Worm (Caenorhabditis elegans) whole organism, mixed stage, embryonic: ENCODE measurements around the gene egl-27.

Experiments
- M03D4.4 ChIP-seq: sonication (generic microtip); optimal IDR thresholded peaks from 2 replicates; lab custom pipeline; 2017; ENCODE audit warnings: mild to moderate bottlenecking, missing genetic modification characterization, missing compliant biosample characterization
- bed-3 ChIP-seq: fragments of 200-800 bp; sonication (Bioruptor generic); optimal IDR thresholded peaks from 3 replicates; lab custom pipeline; 2018; ENCODE audit warnings: mild to moderate bottlenecking, missing genetic modification characterization, moderate library complexity, missing compliant biosample characterization
- blmp-1 ChIP-seq: fragments of 150-350 bp; optimal IDR thresholded peaks from 2 replicates; lab custom pipeline; 2014; ENCODE audit warnings: missing biosample characterization, missing genetic modification characterization
- ceh-39 ChIP-seq: fragments of 150-350 bp; optimal IDR thresholded peaks from 2 replicates; lab custom pipeline; 2014; ENCODE audit warnings: missing biosample characterization, missing genetic modification characterization
- ceh-43 ChIP-seq: fragments of 200-800 bp; sonication (Bioruptor generic); optimal IDR thresholded peaks from 2 replicates; lab custom pipeline; 2018; ENCODE audit warnings: mild to moderate bottlenecking, missing genetic modification characterization, moderate library complexity, missing compliant biosample characterization
- ceh-83 ChIP-seq: fragments of 200-800 bp; sonication (Bioruptor generic); optimal IDR thresholded peaks from 2 replicates; lab custom pipeline; 2018; ENCODE audit warnings: mild to moderate bottlenecking, missing genetic modification characterization, missing compliant biosample characterization
- ces-1 ChIP-seq: fragments of 150-350 bp; optimal IDR thresholded peaks from 2 replicates; lab custom pipeline; 2014; ENCODE audit warnings: missing biosample characterization, missing genetic modification reagents, missing genetic modification characterization
- cnd-1 ChIP-seq: fragments of 200-800 bp; sonication (Bioruptor generic); optimal IDR thresholded peaks from 2 replicates; lab custom pipeline; 2018; ENCODE audit warnings: mild to moderate bottlenecking, missing genetic modification characterization, missing compliant biosample characterization
- drap-1 ChIP-seq: fragments of 200-800 bp; sonication (Bioruptor generic); optimal IDR thresholded peaks from 3 replicates; lab custom pipeline; 2018; ENCODE audit warnings: mild to moderate bottlenecking, missing genetic modification characterization, missing compliant biosample characterization
- elt-1 ChIP-seq: sonication (generic microtip); optimal IDR thresholded peaks from 2 replicates; lab custom pipeline; 2017; ENCODE audit warnings: missing genetic modification characterization, mild to moderate bottlenecking, missing compliant biosample characterization, antibody characterized with exemption, moderate library complexity, borderline replicate concordance; ENCODE audit not compliant: insufficient read depth
- elt-3 ChIP-seq: fragments of 150-350 bp; optimal IDR thresholded peaks from 2 replicates; lab custom pipeline; 2014; ENCODE audit warnings: missing biosample characterization, missing genetic modification characterization
- ham-2 ChIP-seq: fragments of 200-800 bp; sonication (Bioruptor generic); optimal IDR thresholded peaks from 2 replicates; lab custom pipeline; 2018; ENCODE audit warnings: mild to moderate bottlenecking, missing genetic modification characterization, missing compliant biosample characterization
- hlh-1 ChIP-seq: fragments of 150-350 bp; optimal IDR thresholded peaks from 2 replicates; lab custom pipeline; 2014; ENCODE audit warnings: missing biosample characterization, missing genetic modification reagents, missing genetic modification characterization
- lin-32 ChIP-seq: fragments of 200-800 bp; sonication (Bioruptor generic); optimal IDR thresholded peaks from 2 replicates; lab custom pipeline; 2018; ENCODE audit warnings: mild to moderate bottlenecking, missing genetic modification characterization, missing compliant biosample characterization
- mab-5 ChIP-seq: fragments of 150-350 bp; optimal IDR thresholded peaks from 2 replicates; lab custom pipeline; 2014; ENCODE audit warnings: missing biosample characterization, missing genetic modification characterization
- mep-1 ChIP-seq: fragments of 150-350 bp; optimal IDR thresholded peaks from 2 replicates; lab custom pipeline; 2017; ENCODE audit warnings: missing biosample characterization, missing genetic modification reagents, missing genetic modification characterization, inconsistent platforms
- mls-2 ChIP-seq: sonication (generic microtip); optimal IDR thresholded peaks from 2 replicates; lab custom pipeline; 2016; ENCODE audit warnings: mild to moderate bottlenecking, missing genetic modification characterization, moderate library complexity, missing compliant biosample characterization
- nhr-12 ChIP-seq: fragments of 150-350 bp; optimal IDR thresholded peaks from 2 replicates; lab custom pipeline; 2014; ENCODE audit warnings: missing biosample characterization, missing genetic modification characterization
- nhr-2 ChIP-seq: fragments of 150-350 bp; optimal IDR thresholded peaks from 2 replicates; lab custom pipeline; 2014; ENCODE audit warnings: missing biosample characterization, missing genetic modification characterization
- nhr-237 ChIP-seq: fragments of 150-350 bp; optimal IDR thresholded peaks from 2 replicates; lab custom pipeline; 2014; ENCODE audit warnings: missing biosample characterization, missing genetic modification characterization
- nhr-28 ChIP-seq: fragments of 150-350 bp; optimal IDR thresholded peaks from 2 replicates; lab custom pipeline; 2014; ENCODE audit warnings: missing biosample characterization, missing genetic modification characterization
- nhr-76 ChIP-seq: sonication (generic microtip); optimal IDR thresholded peaks from 2 replicates; lab custom pipeline; 2017; ENCODE audit warnings: missing biosample characterization, missing genetic modification characterization
- pha-4 ChIP-seq: fragments of 150-350 bp; optimal IDR thresholded peaks from 2 replicates; lab custom pipeline; 2018; ENCODE audit warnings: missing biosample characterization, missing genetic modification reagents, missing genetic modification characterization
- sem-2 ChIP-seq: fragments of 200-800 bp; sonication (Bioruptor generic); optimal IDR thresholded peaks from 2 replicates; lab custom pipeline; 2018; ENCODE audit warnings: mild to moderate bottlenecking, missing genetic modification characterization, missing compliant biosample characterization
- snpc-4 ChIP-seq: fragments of 150-350 bp; optimal IDR thresholded peaks from 2 replicates; lab custom pipeline; 2014; ENCODE audit warnings: missing biosample characterization, missing genetic modification characterization
- sptf-1 ChIP-seq: sonication (generic microtip); optimal IDR thresholded peaks from 2 replicates; lab custom pipeline; 2017; ENCODE audit warnings: mild to moderate bottlenecking, missing genetic modification characterization, moderate library complexity, missing compliant biosample characterization
- unc-120 ChIP-seq: sonication (generic microtip); optimal IDR thresholded peaks from 2 replicates; lab custom pipeline; 2017; ENCODE audit warnings: missing genetic modification characterization, missing compliant biosample characterization; ENCODE audit not compliant: poor library complexity, severe bottlenecking
- unc-39 ChIP-seq: fragments of 150-350 bp; optimal IDR thresholded peaks from 2 replicates; lab custom pipeline; 2014; ENCODE audit warnings: missing biosample characterization, missing genetic modification characterization
- unc-62 ChIP-seq: fragments of 150-350 bp; optimal IDR thresholded peaks from 2 replicates; lab custom pipeline; 2014; ENCODE audit warnings: missing biosample characterization, missing genetic modification reagents, missing genetic modification characterization
- zip-8 ChIP-seq: fragments of 150-350 bp; optimal IDR thresholded peaks from 2 replicates; lab custom pipeline; 2014; ENCODE audit warnings: missing biosample characterization, missing genetic modification characterization

The egl-27 gene

ce11 chrII:6823912-6824311, 10.9 kb upstream of the egl-27 start:
- no peak for TF ChIP-seq nhr-12 (tag; lab: Kevin White, UChicago)
- TF ChIP-seq unc-62 (GFP tag; lab: Kevin White, UChicago): no peak
- peak; percentile 14 for TF ChIP-seq ces-1
- TF ChIP-seq cnd-1 (tag; lab: Kevin White, UChicago): no peak
- TF ChIP-seq blmp-1 (tag; lab: Kevin White, UChicago): no peak
- TF ChIP-seq unc-120 (tag; lab: Kevin White, UChicago): peak; percentile 6

- TF ChIP-seq hlh-1 (no peak), unc-62 (GFP tag; lab: Kevin White, UChicago) (peak; percentile 91)
Observed at ce11 chrII:6824524-6824923, 10.3 kb upstream of the egl-27 start.

- TF ChIP-seq hlh-1: peak; percentile 62
- no peak for TF ChIP-seq ceh-43 (GFP tag; lab: Kevin White, UChicago)
- TF ChIP-seq mab-5 (tag; lab: Kevin White, UChicago): peak; percentile 84
- no peak for TF ChIP-seq nhr-12 (tag; lab: Kevin White, UChicago)
- TF ChIP-seq unc-62 (GFP tag; lab: Kevin White, UChicago): peak; percentile 96
- peak; percentile 21 for TF ChIP-seq M03D4.4 (tag; lab: Kevin White, UChicago)
- no peak for TF ChIP-seq nhr-76
- TF ChIP-seq mls-2 (tag; lab: Kevin White, UChicago): peak; percentile 20
- peak; percentile 90 for TF ChIP-seq ham-2 (GFP tag; lab: Kevin White, UChicago)
- peak; percentile 90 for TF ChIP-seq ces-1
- TF ChIP-seq unc-120 (tag; lab: Kevin White, UChicago): peak; percentile 77
Observed at ce11 chrII:6825732-6826131, 9.1 kb upstream of the egl-27 start.

DNA sequence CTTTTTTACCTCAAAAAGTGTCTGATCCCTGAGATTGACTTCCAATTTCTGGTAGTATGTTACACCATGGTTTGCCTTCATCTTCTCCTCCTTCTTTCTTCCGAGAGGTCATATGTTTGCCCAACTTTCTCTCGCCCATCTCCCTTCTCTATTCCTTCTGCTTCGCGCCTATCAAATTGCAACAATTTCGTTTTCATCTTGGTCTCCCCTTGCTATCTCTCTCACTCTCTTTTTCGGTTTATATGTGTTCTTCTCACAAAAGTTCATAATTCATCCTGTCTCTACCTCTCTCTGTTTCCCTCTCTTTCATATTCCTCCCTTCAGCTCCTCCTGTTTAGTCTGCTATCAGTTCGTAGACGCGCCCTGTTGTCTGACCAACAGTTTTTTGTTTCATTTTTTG, 8.1 kb upstream of the egl-27 start:
- peak; percentile 83 for TF ChIP-seq unc-120 (tag; lab: Kevin White, UChicago)
- peak; percentile 72 for TF ChIP-seq hlh-1
- no peak for TF ChIP-seq nhr-12 (tag; lab: Kevin White, UChicago)
- TF ChIP-seq mab-5 (tag; lab: Kevin White, UChicago): no peak
- TF ChIP-seq blmp-1 (tag; lab: Kevin White, UChicago): peak; percentile 76
- peak; percentile 54 for TF ChIP-seq ces-1
- TF ChIP-seq unc-62 (GFP tag; lab: Kevin White, UChicago): peak; percentile 7

- TF ChIP-seq lin-32 (GFP tag; lab: Kevin White, UChicago): no peak
- peak; percentile 89 for TF ChIP-seq unc-62 (GFP tag; lab: Kevin White, UChicago)
- peak; percentile 14 for TF ChIP-seq bed-3 (GFP tag; lab: Kevin White, UChicago)
- TF ChIP-seq drap-1: no peak
- TF ChIP-seq nhr-12 (tag; lab: Kevin White, UChicago): no peak
- TF ChIP-seq nhr-237 (tag; lab: Kevin White, UChicago): peak; percentile 34
- TF ChIP-seq elt-1: peak; percentile 42
- peak; percentile 72 for TF ChIP-seq ham-2 (GFP tag; lab: Kevin White, UChicago)
- TF ChIP-seq unc-39: no peak
- TF ChIP-seq ces-1: peak; percentile 81
- TF ChIP-seq sem-2 (GFP tag; lab: Kevin White, UChicago): peak; percentile 20
- no peak for TF ChIP-seq ceh-39
- peak; percentile 68 for TF ChIP-seq mls-2 (tag; lab: Kevin White, UChicago)
- TF ChIP-seq mep-1 (tag; lab: Kevin White, UChicago): peak; percentile 51
- TF ChIP-seq unc-120 (tag; lab: Kevin White, UChicago): peak; percentile 6
- peak; percentile 67 for TF ChIP-seq nhr-2 (tag; lab: Kevin White, UChicago)
- TF ChIP-seq hlh-1: peak; percentile 94
- peak; percentile 53 for TF ChIP-seq sptf-1 (tag; lab: Kevin White, UChicago)
- no peak for TF ChIP-seq nhr-28 (tag; lab: Kevin White, UChicago)
- TF ChIP-seq ceh-83 (GFP tag; lab: Kevin White, UChicago): no peak
- peak; percentile 21 for TF ChIP-seq M03D4.4 (tag; lab: Kevin White, UChicago)
- TF ChIP-seq elt-3 (tag; lab: Kevin White, UChicago): no peak
- TF ChIP-seq mab-5 (tag; lab: Kevin White, UChicago): no peak
- TF ChIP-seq snpc-4 (tag; lab: Kevin White, UChicago): no peak
- no peak for TF ChIP-seq zip-8 (tag; lab: Kevin White, UChicago)
- no peak for TF ChIP-seq nhr-76
- peak; percentile 64 for TF ChIP-seq cnd-1 (tag; lab: Kevin White, UChicago)
- TF ChIP-seq pha-4 (tag; lab: Kevin White, UChicago): peak; percentile 12
Observed at ce11 chrII:6827388-6827787, 7.4 kb upstream of the egl-27 start.
